Fruit fly (Drosophila melanogaster) whole organism, pupa: Measurements from ENCODE around the gene CG43845.

Experiments used
- CG10348 ChIP-seq: fragments of 200-800 bp; sonication (Bioruptor generic); IDR thresholded peaks from 2 replicates; pipeline ENCODE4 v1.3.6; 2022; ENCODE audit warnings: missing biosample characterization, missing genetic modification characterization
- CG15710 ChIP-seq: fragments of 200-800 bp; sonication (Bioruptor generic); optimal IDR thresholded peaks from 2 replicates; lab custom pipeline; 2018; ENCODE audit warnings: missing biosample characterization, mild to moderate bottlenecking, missing genetic modification characterization, moderate library complexity
- gl ChIP-seq: fragments of 200-800 bp; sonication (Bioruptor generic); optimal IDR thresholded peaks from 2 replicates; lab custom pipeline; 2018; ENCODE audit warnings: missing biosample characterization, mild to moderate bottlenecking, missing genetic modification characterization

dm6 chr3R:5554852-5555251, 31.9 kb upstream of the CG43845 start, which contains the start of gene Snm1:
- TF ChIP-seq CG10348 (GFP tag; lab: Robert Waterston, UW) (no peak), CG15710 (tag; lab: Kevin White, UChicago) (no peak), gl (tag; lab: Kevin White, UChicago) (no peak)
